Fruit fly (Drosophila melanogaster): ENCODE data around the gene CG5623.

CG5623 gene

dm6 chr3R:15792427-15792826 is 25.2 kb upstream of the CG5623 start, which contains the start of gene Acyp2:
TSS of gene Acyp2 (plus strand) at chr3R:15792688.
- TF ChIP-seq insv (optimal IDR thresholded peaks at IDR 0.05) (no peak), psq (optimal IDR thresholded peaks at IDR 0.05) (no peak), Myc (optimal IDR thresholded peaks at IDR 0.05) (no peak), h (optimal IDR thresholded peaks at IDR 0.05) (no peak), Sin3A (optimal IDR thresholded peaks at IDR 0.05) (no peak), ttk (optimal IDR thresholded peaks at IDR 0.05) (no peak)

DNA sequence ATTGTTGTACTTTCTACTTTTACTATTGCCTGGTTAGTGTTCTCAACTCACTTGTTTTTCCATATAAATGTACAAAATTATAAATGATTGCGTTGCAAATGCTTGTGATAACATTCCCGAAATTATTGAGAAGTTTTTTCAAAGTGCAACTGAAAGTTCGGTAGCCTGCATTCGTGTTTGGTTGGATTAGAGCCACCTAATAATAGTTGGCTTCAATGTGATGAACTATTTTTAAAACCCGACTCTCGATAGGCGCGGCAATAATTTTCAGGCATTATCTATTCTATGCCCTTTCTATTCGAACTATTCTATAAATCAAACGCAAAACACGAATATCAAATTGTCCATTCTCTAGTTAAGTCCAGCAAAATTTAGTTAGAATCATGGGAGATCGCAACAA is 21.0 kb upstream of the CG5623 start, which contains the start of gene Uros2:
Uros2 (plus strand) TSS at position 301 of the 400 bp plus-strand sequence.
- TF ChIP-seq h (optimal IDR thresholded peaks at IDR 0.05) (no peak), ttk (optimal IDR thresholded peaks at IDR 0.05) (no peak)

DNA sequence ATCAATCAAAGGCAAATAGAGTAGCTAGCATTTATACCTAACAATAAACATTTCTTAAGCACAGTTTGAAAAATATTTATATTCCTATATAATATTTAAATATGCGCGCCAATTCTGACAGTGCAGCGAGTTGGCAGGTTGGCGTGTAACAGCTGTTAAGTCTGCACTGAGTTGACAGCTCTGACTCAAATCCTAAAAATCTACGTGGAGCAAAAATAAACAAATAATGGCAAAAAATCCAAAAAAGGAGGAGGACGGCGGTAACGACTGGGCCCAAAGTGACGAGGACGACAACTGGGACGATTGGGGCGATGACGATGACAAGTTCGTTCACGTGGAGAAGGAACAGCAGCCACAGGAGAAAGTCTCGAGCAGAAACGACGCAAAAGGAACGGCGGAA is 19.3 kb upstream of the CG5623 start, which contains the start of gene CG9590:
CG9590 (plus strand) TSS at position 166 of the 400 bp plus-strand sequence.
- no peak for TF ChIP-seq Sin3A (optimal IDR thresholded peaks at IDR 0.05)
- no peak for TF ChIP-seq Myc (optimal IDR thresholded peaks at IDR 0.05)
- TF ChIP-seq ttk (optimal IDR thresholded peaks at IDR 0.05) = no peak
- TF ChIP-seq h (optimal IDR thresholded peaks at IDR 0.05) = no peak
- no peak for TF ChIP-seq psq (optimal IDR thresholded peaks at IDR 0.05)
- TF ChIP-seq insv (optimal IDR thresholded peaks at IDR 0.05) = no peak

- TF ChIP-seq h (optimal IDR thresholded peaks at IDR 0.05) (no peak), psq (optimal IDR thresholded peaks at IDR 0.05) (no peak), insv (optimal IDR thresholded peaks at IDR 0.05) (no peak), Myc (optimal IDR thresholded peaks at IDR 0.05) (no peak), ttk (optimal IDR thresholded peaks at IDR 0.05) (no peak), Sin3A (optimal IDR thresholded peaks at IDR 0.05) (no peak)
These were observed 17.1 kb upstream of the CG5623 start for dm6 chr3R:15784298-15784697.

dm6 chr3R:15779505-15779904 is 12.3 kb upstream of the CG5623 start, which contains the start of gene CG5614:
TSS of gene CG5614 (plus strand) at chr3R:15779805.
- TF ChIP-seq insv (optimal IDR thresholded peaks at IDR 0.05) (no peak), Sin3A (optimal IDR thresholded peaks at IDR 0.05) (no peak), Myc (optimal IDR thresholded peaks at IDR 0.05) (no peak), psq (optimal IDR thresholded peaks at IDR 0.05) (no peak), h (optimal IDR thresholded peaks at IDR 0.05) (no peak), ttk (optimal IDR thresholded peaks at IDR 0.05) (no peak)

DNA sequence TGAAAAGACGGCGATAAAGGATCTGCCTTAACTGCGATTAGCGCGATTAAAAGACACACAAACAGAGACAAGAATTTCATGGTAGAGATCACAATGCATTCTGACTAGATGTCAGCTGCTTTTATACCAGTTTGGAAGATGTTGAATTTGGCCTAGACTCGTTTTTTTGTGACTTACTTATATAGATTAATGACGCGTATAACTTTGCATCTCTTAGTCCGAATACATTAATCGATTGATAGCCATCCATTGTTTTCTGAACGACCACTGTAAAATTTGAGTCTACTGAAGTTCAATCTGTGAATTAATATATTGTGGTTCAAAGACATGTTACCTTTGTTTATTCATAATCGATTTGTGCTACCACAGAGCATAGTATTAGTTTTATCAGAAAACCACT is 8.0 kb upstream of the CG5623 start, which contains the start of gene CG45207:
CG45207 (minus strand) TSS at position 101 of the 400 bp plus-strand sequence.
- TF ChIP-seq h (optimal IDR thresholded peaks at IDR 0.05) (no peak), Sin3A (optimal IDR thresholded peaks at IDR 0.05) (no peak), ttk (optimal IDR thresholded peaks at IDR 0.05) (no peak), psq (optimal IDR thresholded peaks at IDR 0.05) (no peak), insv (optimal IDR thresholded peaks at IDR 0.05) (no peak), Myc (optimal IDR thresholded peaks at IDR 0.05) (no peak)

- no peak for TF ChIP-seq psq (optimal IDR thresholded peaks at IDR 0.05)
- TF ChIP-seq Myc (optimal IDR thresholded peaks at IDR 0.05) = no peak
- TF ChIP-seq insv (optimal IDR thresholded peaks at IDR 0.05) = no peak
These were observed 6.9 kb upstream of the CG5623 start, which contains the start of gene Ttc26 for dm6 chr3R:15774128-15774527. TSS of gene Ttc26 (plus strand) at chr3R:15774416.

DNA sequence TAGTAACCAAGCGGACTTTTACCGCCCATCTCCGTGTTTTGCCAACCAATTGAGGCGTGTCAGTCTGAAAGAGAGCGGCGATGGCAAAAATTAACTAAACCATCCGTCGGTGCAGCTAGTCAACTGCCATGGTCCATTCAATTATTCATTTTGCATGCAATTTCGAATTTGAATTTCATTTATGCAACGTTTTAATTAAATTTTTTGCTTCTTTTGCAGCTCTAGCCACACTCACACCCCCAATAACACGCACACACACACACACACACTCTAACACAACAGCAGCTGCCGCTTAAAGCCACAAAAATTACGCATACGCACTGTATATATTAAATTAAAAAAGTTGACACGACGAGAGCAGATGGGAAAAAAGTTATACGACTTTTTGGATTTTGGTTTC is 1.7 kb upstream of the CG5623 start:
- no peak for TF ChIP-seq psq (optimal IDR thresholded peaks at IDR 0.05)
- TF ChIP-seq Myc (optimal IDR thresholded peaks at IDR 0.05) = no peak
- no peak for TF ChIP-seq h (optimal IDR thresholded peaks at IDR 0.05)
- TF ChIP-seq ttk (optimal IDR thresholded peaks at IDR 0.05) = no peak
- TF ChIP-seq insv (optimal IDR thresholded peaks at IDR 0.05) = no peak
- TF ChIP-seq Sin3A (optimal IDR thresholded peaks at IDR 0.05) = no peak

DNA sequence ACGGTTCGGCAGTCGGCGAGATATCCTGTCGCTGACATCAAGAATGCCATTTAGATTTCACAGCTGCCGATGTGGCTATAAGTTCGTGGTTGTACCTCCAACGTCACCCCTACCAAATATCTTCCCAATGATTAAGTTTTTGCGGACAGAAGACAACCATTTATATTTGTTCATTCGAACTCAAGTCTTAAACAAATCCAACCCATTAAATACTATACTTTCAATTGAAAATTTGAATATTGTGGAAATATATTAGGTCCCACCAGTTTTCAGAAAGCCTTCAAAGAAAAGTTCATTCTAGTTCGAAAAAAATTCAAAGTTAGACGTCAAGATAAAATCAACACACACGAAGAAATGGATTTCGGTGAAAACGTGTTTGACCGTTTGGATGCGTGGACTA is 4.4 kb downstream of the CG5623 start, which contains the start of gene CG12784:
CG12784 (plus strand) TSS at position 301 of the 400 bp plus-strand sequence.
- TF ChIP-seq ttk (optimal IDR thresholded peaks at IDR 0.05) = no peak
- no peak for TF ChIP-seq psq (optimal IDR thresholded peaks at IDR 0.05)
- no peak for TF ChIP-seq Myc (optimal IDR thresholded peaks at IDR 0.05)
- no peak for TF ChIP-seq h (optimal IDR thresholded peaks at IDR 0.05)
- TF ChIP-seq Sin3A (optimal IDR thresholded peaks at IDR 0.05) = no peak
- TF ChIP-seq insv (optimal IDR thresholded peaks at IDR 0.05) = no peak

- TF ChIP-seq Sin3A (optimal IDR thresholded peaks at IDR 0.05) = no peak
- TF ChIP-seq h (optimal IDR thresholded peaks at IDR 0.05) = no peak
- no peak for TF ChIP-seq ttk (optimal IDR thresholded peaks at IDR 0.05)
- TF ChIP-seq insv (optimal IDR thresholded peaks at IDR 0.05) = no peak
- TF ChIP-seq Myc (optimal IDR thresholded peaks at IDR 0.05) = no peak
- TF ChIP-seq psq (optimal IDR thresholded peaks at IDR 0.05) = no peak
These were observed 22.9 kb downstream of the CG5623 start, which contains the start of gene CG4520 for dm6 chr3R:15744354-15744753. TSS of gene CG4520 (plus strand) at chr3R:15744654.

- no peak for TF ChIP-seq insv (optimal IDR thresholded peaks at IDR 0.05)
- TF ChIP-seq h (optimal IDR thresholded peaks at IDR 0.05) = no peak
- no peak for TF ChIP-seq ttk (optimal IDR thresholded peaks at IDR 0.05)
- no peak for TF ChIP-seq psq (optimal IDR thresholded peaks at IDR 0.05)
- TF ChIP-seq Sin3A (optimal IDR thresholded peaks at IDR 0.05) = no peak
- TF ChIP-seq Myc (optimal IDR thresholded peaks at IDR 0.05) = no peak
These were observed 35.8 kb downstream of the CG5623 start, which contains the start of gene CG34274 for dm6 chr3R:15731446-15731845. TSS of gene CG34274 (plus strand) at chr3R:15731746.

- TF ChIP-seq Sin3A (optimal IDR thresholded peaks at IDR 0.05) = no peak
- TF ChIP-seq h (optimal IDR thresholded peaks at IDR 0.05) = no peak
- no peak for TF ChIP-seq ttk (optimal IDR thresholded peaks at IDR 0.05)
- TF ChIP-seq Myc (optimal IDR thresholded peaks at IDR 0.05) = no peak
- TF ChIP-seq insv (optimal IDR thresholded peaks at IDR 0.05) = no peak
- no peak for TF ChIP-seq psq (optimal IDR thresholded peaks at IDR 0.05)
These were observed 36.6 kb downstream of the CG5623 start for dm6 chr3R:15730629-15731028.

dm6 chr3R:15716485-15716884 is 50.8 kb downstream of the CG5623 start, which contains the start of gene CG31294:
TSS of gene CG31294 (minus strand) at chr3R:15716585.
- TF ChIP-seq Sin3A (optimal IDR thresholded peaks at IDR 0.05) (no peak), psq (optimal IDR thresholded peaks at IDR 0.05) (no peak), Myc (optimal IDR thresholded peaks at IDR 0.05) (no peak), ttk (optimal IDR thresholded peaks at IDR 0.05) (no peak), h (optimal IDR thresholded peaks at IDR 0.05) (no peak)
